Fruit fly (Drosophila melanogaster) whole organism, larva: ENCODE measurements around the gene ecd.
A peak's percentile ranks its signal among the peaks of the same experiment; 100 is the strongest.

ENCODE experiments used
- noc ChIP-seq: fragments of 200-800 bp; sonication (Bioruptor generic); optimal IDR thresholded peaks from 3 replicates; lab custom pipeline; 2019; ENCODE audit warnings: missing biosample characterization, mild to moderate bottlenecking, missing genetic modification characterization, moderate library complexity

The ecd gene

dm6 chr3L:2237543-2238233, 28.0 kb downstream of the ecd start, which contains the start of gene ACXD:
Gene ACXD, plus strand, starts transcription at chr3L:2237608.
- peak; percentile 87 for TF ChIP-seq noc (tag; lab: Kevin White, UChicago)

dm6 chr3L:2237034-2237433, 28.6 kb downstream of the ecd start, which contains the start of gene CG9018:
Gene CG9018, minus strand, starts transcription at chr3L:2237076.
- TF ChIP-seq noc (tag; lab: Kevin White, UChicago): no peak

dm6 chr3L:2229172-2229696, 36.4 kb downstream of the ecd start, which contains the start of gene Oseg2:
Gene Oseg2, plus strand, starts transcription at chr3L:2229646.
- TF ChIP-seq noc (tag; lab: Kevin White, UChicago): no peak

- TF ChIP-seq noc (tag; lab: Kevin White, UChicago): no peak
These were observed 37.1 kb downstream of the ecd start for dm6 chr3L:2228367-2229171.
